Fruit fly (Drosophila melanogaster) whole organism, pupa: ENCODE results near the gene prage.

ENCODE experiments used
- CG10348 ChIP-seq: fragments of 200-800 bp; sonication (Bioruptor generic); IDR thresholded peaks from 2 replicates; pipeline ENCODE4 v1.3.6; 2022; ENCODE audit warnings: missing biosample characterization, missing genetic modification characterization
- CG15710 ChIP-seq: fragments of 200-800 bp; sonication (Bioruptor generic); optimal IDR thresholded peaks from 2 replicates; lab custom pipeline; 2018; ENCODE audit warnings: missing biosample characterization, mild to moderate bottlenecking, missing genetic modification characterization, moderate library complexity
- CG17806 ChIP-seq: fragments of 200-800 bp; sonication (Bioruptor generic); optimal IDR thresholded peaks from 2 replicates; lab custom pipeline; 2018; ENCODE audit warnings: missing biosample characterization, mild to moderate bottlenecking, missing genetic modification characterization, moderate library complexity
- CG32121 ChIP-seq: fragments of 200-800 bp; sonication (Bioruptor generic); IDR thresholded peaks from 2 replicates; pipeline ENCODE4 v1.3.6; 2022; ENCODE audit warnings: missing biosample characterization, missing genetic modification characterization
- CG8159 ChIP-seq: fragments of 200-800 bp; sonication (Bioruptor generic); optimal IDR thresholded peaks from 3 replicates; lab custom pipeline; 2018; ENCODE audit warnings: missing biosample characterization, mild to moderate bottlenecking, missing genetic modification characterization, moderate library complexity
- CG8301 ChIP-seq: fragments of 200-800 bp; sonication (Bioruptor generic); optimal IDR thresholded peaks from 2 replicates; lab custom pipeline; 2018; ENCODE audit warnings: missing biosample characterization, mild to moderate bottlenecking, missing genetic modification characterization
- CG9948 ChIP-seq: fragments of 200-800 bp; sonication (Bioruptor generic); optimal IDR thresholded peaks from 2 replicates; lab custom pipeline; 2018; ENCODE audit warnings: missing biosample characterization, mild to moderate bottlenecking, missing genetic modification characterization, moderate library complexity
- D1 ChIP-seq: fragments of 200-800 bp; sonication (Bioruptor generic); optimal IDR thresholded peaks from 2 replicates; lab custom pipeline; 2018; ENCODE audit warnings: missing biosample characterization, mild to moderate bottlenecking, missing genetic modification characterization, moderate library complexity
- EcR ChIP-seq: fragments of 200-800 bp; sonication (Bioruptor generic); optimal IDR thresholded peaks from 3 replicates; lab custom pipeline; 2019; ENCODE audit warnings: missing biosample characterization, missing genetic modification characterization, mild to moderate bottlenecking, moderate library complexity, missing genetic modification reagents
- Ets98B ChIP-seq: fragments of 200-800 bp; sonication (Bioruptor generic); IDR thresholded peaks from 2 replicates; pipeline ENCODE4 v1.3.6; 2022; ENCODE audit warnings: missing biosample characterization, missing genetic modification characterization
- Pif1A ChIP-seq: fragments of 200-800 bp; sonication (Bioruptor generic); optimal IDR thresholded peaks from 3 replicates; lab custom pipeline; 2016; ENCODE audit warnings: missing biosample characterization, missing genetic modification characterization
- Pif1B ChIP-seq: fragments of 200-800 bp; sonication (Bioruptor generic); optimal IDR thresholded peaks from 3 replicates; lab custom pipeline; 2016; ENCODE audit warnings: missing biosample characterization, missing genetic modification characterization
- fd96Ca ChIP-seq: fragments of 200-800 bp; sonication (Bioruptor generic); IDR thresholded peaks from 3 replicates; pipeline ENCODE4 v1.3.6; 2022; ENCODE audit warnings: missing biosample characterization, missing genetic modification characterization

DNA sequence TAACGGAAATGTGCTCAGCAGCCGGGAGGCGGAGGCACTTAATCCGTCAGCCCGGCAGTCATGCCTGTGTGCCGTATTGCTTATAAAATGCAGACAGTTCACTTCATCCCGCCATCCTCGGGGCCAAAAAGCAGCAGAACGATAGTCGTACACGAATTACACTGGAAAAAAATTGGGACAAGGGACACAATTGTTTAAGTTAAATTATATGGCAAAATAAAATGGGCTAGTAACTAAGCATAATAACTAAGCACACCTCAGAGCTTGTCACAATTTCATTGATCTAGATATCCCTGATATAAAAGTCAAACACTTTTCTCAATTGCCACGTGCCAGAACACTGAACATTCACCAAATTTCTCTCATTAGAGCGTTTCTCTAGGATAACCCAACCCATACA is 15.7 kb downstream of the prage start, which contains the start of gene CG32806:
- TF ChIP-seq Pif1B (GFP tag; lab: Kevin White, UChicago) (no peak), D1 (tag; lab: Kevin White, UChicago) (no peak), EcR (GFP tag; lab: Kevin White, UChicago) (no peak), CG32121 (no peak), CG9948 (tag; lab: Kevin White, UChicago) (no peak), Pif1A (GFP tag; lab: Kevin White, UChicago) (no peak), CG17806 (tag; lab: Kevin White, UChicago) (no peak), CG10348 (GFP tag; lab: Robert Waterston, UW) (no peak), CG8159 (no peak), CG8301 (tag; lab: Kevin White, UChicago) (no peak), CG15710 (tag; lab: Kevin White, UChicago) (no peak), Ets98B (GFP tag; lab: Robert Waterston, UW) (no peak), fd96Ca (no peak)
